Worm (Caenorhabditis elegans) whole organism, midembryonic: ENCODE measurements around the gene ZK945.7.

Source experiments
- T22C8.4 ChIP-seq: fragments of 200-800 bp; sonication (Bioruptor generic); IDR thresholded peaks from 2 replicates; pipeline ENCODE4 v1.3.6; 2022; ENCODE audit warnings: missing genetic modification characterization, missing compliant biosample characterization
- flt-1 ChIP-seq: fragments of 200-800 bp; sonication (Bioruptor generic); IDR thresholded peaks from 2 replicates; pipeline ENCODE4 v1.3.6; 2022; ENCODE audit warnings: missing genetic modification characterization, missing compliant biosample characterization
- klf-2 ChIP-seq: fragments of 200-800 bp; sonication (Bioruptor generic); conservative IDR thresholded peaks from 2 replicates; pipeline ENCODE4 v1.3.6; 2022; ENCODE audit warnings: missing genetic modification reagents, missing genetic modification characterization, missing compliant biosample characterization
- med-1 ChIP-seq: sonication (generic microtip); optimal IDR thresholded peaks from 2 replicates; lab custom pipeline; 2017; ENCODE audit warnings: missing genetic modification characterization, mild to moderate bottlenecking, missing compliant biosample characterization, antibody characterized with exemption, missing genetic modification reagents; ENCODE audit not compliant: insufficient read depth
- ref-1 ChIP-seq: fragments of 200-800 bp; sonication (Bioruptor generic); conservative IDR thresholded peaks from 2 replicates; pipeline ENCODE4 v1.3.6; 2022; ENCODE audit warnings: missing genetic modification reagents, missing genetic modification characterization, missing compliant biosample characterization
- tab-1 ChIP-seq: fragments of 200-800 bp; sonication (Bioruptor generic); IDR thresholded peaks from 2 replicates; pipeline ENCODE4 v1.3.6; 2022; ENCODE audit warnings: missing genetic modification characterization, missing compliant biosample characterization
- ztf-23 ChIP-seq: fragments of 200-800 bp; sonication (Bioruptor generic); IDR thresholded peaks from 2 replicates; pipeline ENCODE4 v1.3.6; 2022; ENCODE audit warnings: missing genetic modification reagents, missing genetic modification characterization, missing compliant biosample characterization
- ztf-29 ChIP-seq: fragments of 200-800 bp; sonication (Bioruptor generic); IDR thresholded peaks from 2 replicates; pipeline ENCODE4 v1.3.6; 2022; ENCODE audit warnings: missing genetic modification reagents, missing genetic modification characterization, missing compliant biosample characterization

DNA sequence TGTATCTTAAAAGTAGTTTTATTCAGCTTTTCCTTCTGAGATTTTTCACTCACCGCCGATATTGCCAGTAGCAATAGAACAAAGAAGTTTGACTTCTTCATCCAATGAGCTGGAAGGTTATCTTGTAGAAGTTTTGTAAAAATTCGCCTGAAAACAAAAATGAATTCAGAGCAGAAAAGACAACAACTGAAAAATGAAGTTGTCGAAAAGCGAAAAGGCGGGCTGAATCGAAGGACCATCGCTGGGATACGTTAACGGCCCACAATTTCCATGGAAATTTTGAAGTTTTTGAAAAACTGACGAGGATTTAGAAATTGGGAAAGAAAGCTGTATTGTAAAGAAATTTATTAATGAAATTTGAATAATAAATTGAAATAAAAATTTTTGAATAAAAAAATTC is 13.4 kb upstream of the ZK945.7 start, which contains the start of gene lov-1:
- TF ChIP-seq flt-1 (GFP tag; lab: Robert Waterston, UW) (no peak), T22C8.4 (GFP tag; lab: Robert Waterston, UW) (no peak), klf-2 (GFP tag; lab: Robert Waterston, UW) (no peak), ref-1 (GFP tag; lab: Robert Waterston, UW) (no peak), ztf-29 (GFP tag; lab: Robert Waterston, UW) (no peak), ztf-23 (GFP tag; lab: Robert Waterston, UW) (no peak), tab-1 (GFP tag; lab: Robert Waterston, UW) (no peak), med-1 (GFP tag; lab: Kevin White, UChicago) (no peak)
